Worm (Caenorhabditis elegans) whole organism, L3 larva: ENCODE measurements around the gene F35E8.7.

Experiments
- ceh-9 ChIP-seq: sonication (generic microtip); optimal IDR thresholded peaks from 2 replicates; lab custom pipeline; 2018; ENCODE audit warnings: missing biosample characterization, missing genetic modification characterization
- fos-1 ChIP-seq: fragments of 150-350 bp; optimal IDR thresholded peaks from 2 replicates; lab custom pipeline; 2014; ENCODE audit warnings: missing biosample characterization, missing genetic modification characterization
- pha-4 ChIP-seq: fragments of 150-350 bp; optimal IDR thresholded peaks from 2 replicates; lab custom pipeline; 2014; ENCODE audit warnings: missing biosample characterization, missing genetic modification reagents, missing genetic modification characterization
- unc-62 ChIP-seq: fragments of 150-350 bp; sonication (generic microtip); optimal IDR thresholded peaks from 4 replicates; lab custom pipeline; 2014; ENCODE audit warnings: missing biosample characterization, missing genetic modification reagents, missing genetic modification characterization

ce11 chrV:15880705-15881104 lies 33.1 kb upstream of the F35E8.7 start:
- TF ChIP-seq unc-62 (GFP tag; lab: Kevin White, UChicago): no peak
- no peak for TF ChIP-seq fos-1 (tag; lab: Kevin White, UChicago)
- no peak for TF ChIP-seq ceh-9
- TF ChIP-seq pha-4 (tag; lab: Kevin White, UChicago): peak; percentile 84
